Fruit fly (Drosophila melanogaster): ENCODE results near the gene CG3309.

The CG3309 gene

DNA sequence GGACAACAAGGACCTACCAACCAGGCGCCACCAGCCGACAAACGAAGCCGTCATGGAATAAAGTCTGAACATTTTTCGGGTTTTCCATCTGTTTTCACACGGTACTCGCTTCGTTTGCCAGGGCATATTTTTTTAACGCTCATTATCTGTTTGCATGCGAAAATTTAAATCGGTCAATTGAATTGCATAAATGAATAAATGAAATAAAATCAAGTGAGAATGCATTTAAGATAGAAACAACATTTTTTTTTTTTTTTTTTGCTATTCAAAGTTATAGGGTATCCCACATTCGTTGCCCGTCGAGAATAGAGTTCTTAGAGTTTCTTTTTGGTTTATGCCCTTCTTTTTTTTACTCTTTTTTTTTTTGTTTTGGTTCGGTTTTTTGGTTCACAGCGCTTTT is 43.3 kb downstream of the CG3309 start (continued):
- no peak for TF ChIP-seq Six4 (GFP tag; optimal IDR thresholded peaks at IDR 0.05)
- TF ChIP-seq CG14441 (GFP tag; IDR thresholded peaks at IDR 0.05): no peak
- TF ChIP-seq CG12942 (GFP tag; optimal IDR thresholded peaks at IDR 0.05): no peak
- no peak for TF ChIP-seq Atf3 (GFP tag; optimal IDR thresholded peaks at IDR 0.05)
- no peak for TF ChIP-seq gcm (GFP tag; optimal IDR thresholded peaks at IDR 0.05)
- TF ChIP-seq Bgb (GFP tag; IDR thresholded peaks at IDR 0.05; ENCODE audit: partially characterized antibody): no peak
- TF ChIP-seq mirr (GFP tag; optimal IDR thresholded peaks at IDR 0.05): no peak
- no peak for TF ChIP-seq aop (GFP tag; IDR thresholded peaks at IDR 0.05)
- TF ChIP-seq Hmr (GFP tag; optimal IDR thresholded peaks at IDR 0.05): peak; percentile 61
- TF ChIP-seq CG10366 (GFP tag; IDR thresholded peaks at IDR 0.05): peak; percentile 17; the same call in 1 of the 2 replicates
- 0 out of 2 replicates have a peak, but pooled peaks have one; percentile 39 for TF ChIP-seq CG14014 (GFP tag; IDR thresholded peaks at IDR 0.05)
- TF ChIP-seq Ada2b (GFP tag; IDR thresholded peaks at IDR 0.05): peak; percentile 70
- TF ChIP-seq Vsx1 (GFP tag; optimal IDR thresholded peaks at IDR 0.05): no peak
- TF ChIP-seq dimm (GFP tag; IDR thresholded peaks at IDR 0.05): no peak
- peak; percentile 30 for TF ChIP-seq CG1647 (GFP tag; optimal IDR thresholded peaks at IDR 0.05)
- no peak for TF ChIP-seq CG2199 (GFP tag; IDR thresholded peaks at IDR 0.05)
- TF ChIP-seq HmgD (GFP tag; optimal IDR thresholded peaks at IDR 0.05): no peak
- peak; percentile 21 for TF ChIP-seq CG12104 (GFP tag; optimal IDR thresholded peaks at IDR 0.05)
- TF ChIP-seq CG4328 (GFP tag; optimal IDR thresholded peaks at IDR 0.05): no peak
- no peak for TF ChIP-seq toy (GFP tag; IDR thresholded peaks at IDR 0.05)
- no peak for TF ChIP-seq Hr39 (optimal IDR thresholded peaks at IDR 0.05)
- TF ChIP-seq CG5953 (GFP tag; IDR thresholded peaks at IDR 0.05): no peak
- TF ChIP-seq CG10543 (GFP tag; optimal IDR thresholded peaks at IDR 0.05): no peak
- no peak for TF ChIP-seq pzg (GFP tag; optimal IDR thresholded peaks at IDR 0.05)
- TF ChIP-seq slp2 (GFP tag; optimal IDR thresholded peaks at IDR 0.05): no peak
- no peak for TF ChIP-seq CG18476 (GFP tag; optimal IDR thresholded peaks at IDR 0.05)
- peak; percentile 26 for TF ChIP-seq jumu (GFP tag; optimal IDR thresholded peaks at IDR 0.05)
- TF ChIP-seq CG18599 (GFP tag; optimal IDR thresholded peaks at IDR 0.05): peak; percentile 77
- TF ChIP-seq lilli (GFP tag; optimal IDR thresholded peaks at IDR 0.05): peak; percentile 62
- TF ChIP-seq Side (GFP tag; optimal IDR thresholded peaks at IDR 0.05): peak; percentile 6
- peak; percentile 52; the same call in 1 of the 2 replicates for TF ChIP-seq CG3847 (GFP tag; IDR thresholded peaks at IDR 0.05)
- no peak for TF ChIP-seq jigr1 (GFP tag; IDR thresholded peaks at IDR 0.05)
- TF ChIP-seq CG17912 (GFP tag; optimal IDR thresholded peaks at IDR 0.05): no peak
- 0 out of 2 replicates have a peak, but pooled peaks have one; percentile 15 for TF ChIP-seq CG32532 (GFP tag; IDR thresholded peaks at IDR 0.05)
- no peak for TF ChIP-seq CG10462 (GFP tag; optimal IDR thresholded peaks at IDR 0.05)
- no peak for TF ChIP-seq CG13287 (GFP tag; IDR thresholded peaks at IDR 0.05; ENCODE audit: partially characterized antibody)
- peak; percentile 79 for TF ChIP-seq lab (GFP tag; optimal IDR thresholded peaks at IDR 0.05)
- peak; percentile 34 for TF ChIP-seq HHEX (GFP tag; optimal IDR thresholded peaks at IDR 0.05)
- TF ChIP-seq Lhr (GFP tag; optimal IDR thresholded peaks at IDR 0.05): no peak
- TF ChIP-seq CG4617 (GFP tag; optimal IDR thresholded peaks at IDR 0.05; ENCODE audit: borderline replicate concordance): no peak
- TF ChIP-seq caup (GFP tag; optimal IDR thresholded peaks at IDR 0.05; ENCODE audit: severe bottlenecking): peak; percentile 59
- no peak for TF ChIP-seq br (optimal IDR thresholded peaks at IDR 0.05)
- no peak for TF ChIP-seq crol (GFP tag; IDR thresholded peaks at IDR 0.05)
- peak; percentile 20 for TF ChIP-seq Myb (GFP tag; optimal IDR thresholded peaks at IDR 0.05)
- no peak for TF ChIP-seq Trl (optimal IDR thresholded peaks at IDR 0.05)
- peak; percentile 18 for TF ChIP-seq Trl (GFP tag; optimal IDR thresholded peaks at IDR 0.05)
- TF ChIP-seq vvl (GFP tag; IDR thresholded peaks at IDR 0.05): peak; percentile 56; the same call in 1 of the 2 replicates
- no peak for TF ChIP-seq tna (GFP tag; IDR thresholded peaks at IDR 0.05; ENCODE audit: partially characterized antibody)
- peak; percentile 29 for TF ChIP-seq Hsf (GFP tag; optimal IDR thresholded peaks at IDR 0.05)
- no peak for TF ChIP-seq Dref (GFP tag; IDR thresholded peaks at IDR 0.05)
- no peak for TF ChIP-seq hbn (GFP tag; IDR thresholded peaks at IDR 0.05; ENCODE audit: partially characterized antibody)
- no peak for TF ChIP-seq CG30020 (tag; optimal IDR thresholded peaks at IDR 0.05)
